Fruit fly (Drosophila melanogaster) whole organism, embryonic: Measurements from ENCODE around the gene spas.

Experiments used
- Antp ChIP-seq: fragments of 200-800 bp; sonication (Bioruptor generic); optimal IDR thresholded peaks from 3 replicates; lab custom pipeline; 2016; ENCODE audit warnings: missing biosample characterization, missing genetic modification characterization
- Atf-2 ChIP-seq: fragments of 200-800 bp; sonication (Bioruptor generic); optimal IDR thresholded peaks from 2 replicates; lab custom pipeline; 2016; ENCODE audit warnings: missing biosample characterization, missing genetic modification characterization
- Atf6 ChIP-seq: fragments of 200-800 bp; sonication (Bioruptor generic); IDR thresholded peaks from 2 replicates; pipeline ENCODE4 v1.3.6; 2022; ENCODE audit warnings: missing biosample characterization, missing genetic modification characterization
- BtbVII ChIP-seq: fragments of 200-800 bp; sonication (Bioruptor generic); optimal IDR thresholded peaks from 3 replicates; lab custom pipeline; 2017; ENCODE audit warnings: missing biosample characterization, mild to moderate bottlenecking, missing genetic modification characterization
- CG10654 ChIP-seq: fragments of 200-800 bp; sonication (Bioruptor generic); optimal IDR thresholded peaks from 2 replicates; lab custom pipeline; 2016; ENCODE audit warnings: missing biosample characterization, missing genetic modification characterization
- CG12071 ChIP-seq: fragments of 200-800 bp; sonication (Bioruptor generic); optimal IDR thresholded peaks from 3 replicates; lab custom pipeline; 2018; ENCODE audit warnings: missing biosample characterization, mild to moderate bottlenecking, missing genetic modification characterization
- CG13296 ChIP-seq: fragments of 200-800 bp; sonication (Bioruptor generic); optimal IDR thresholded peaks from 3 replicates; lab custom pipeline; 2018; ENCODE audit warnings: missing biosample characterization, mild to moderate bottlenecking, missing genetic modification characterization
- CG13894 ChIP-seq: fragments of 200-800 bp; sonication (Bioruptor generic); optimal IDR thresholded peaks from 3 replicates; lab custom pipeline; 2018; ENCODE audit warnings: missing biosample characterization, mild to moderate bottlenecking, missing genetic modification characterization, moderate library complexity
- CG15011 ChIP-seq: fragments of 200-800 bp; sonication (Bioruptor generic); optimal IDR thresholded peaks from 3 replicates; lab custom pipeline; 2018; ENCODE audit warnings: missing biosample characterization, mild to moderate bottlenecking, missing genetic modification characterization
- CG15479 ChIP-seq: fragments of 200-800 bp; sonication (Bioruptor generic); optimal IDR thresholded peaks from 3 replicates; lab custom pipeline; 2019; ENCODE audit warnings: missing biosample characterization, mild to moderate bottlenecking, missing genetic modification characterization, moderate library complexity
- CG15514 ChIP-seq: fragments of 200-800 bp; sonication (Bioruptor generic); optimal IDR thresholded peaks from 3 replicates; lab custom pipeline; 2017; ENCODE audit warnings: missing biosample characterization, missing genetic modification characterization, mild to moderate bottlenecking, moderate library complexity, missing genetic modification reagents
- CG2120 ChIP-seq: fragments of 200-800 bp; sonication (Bioruptor generic); optimal IDR thresholded peaks from 3 replicates; lab custom pipeline; 2016; ENCODE audit warnings: missing biosample characterization, missing genetic modification characterization
- CG2129 ChIP-seq: fragments of 200-800 bp; sonication (Bioruptor generic); IDR thresholded peaks from 2 replicates; pipeline ENCODE4 v1.3.6; 2022; ENCODE audit warnings: missing biosample characterization, missing genetic modification characterization; ENCODE audit not compliant: partially characterized antibody
- CG3281 ChIP-seq: fragments of 200-800 bp; sonication (Bioruptor generic); optimal IDR thresholded peaks from 3 replicates; lab custom pipeline; 2017; ENCODE audit warnings: missing biosample characterization, mild to moderate bottlenecking, missing genetic modification characterization
- CG33213 ChIP-seq: fragments of 200-800 bp; sonication (Bioruptor generic); optimal IDR thresholded peaks from 3 replicates; lab custom pipeline; 2016; ENCODE audit warnings: missing biosample characterization, missing genetic modification characterization
- CG4854 ChIP-seq: fragments of 200-800 bp; sonication (Bioruptor generic); optimal IDR thresholded peaks from 2 replicates; lab custom pipeline; 2016; ENCODE audit warnings: missing biosample characterization, missing genetic modification characterization, inconsistent platforms
- CG5245 ChIP-seq: fragments of 200-800 bp; sonication (Bioruptor generic); optimal IDR thresholded peaks from 3 replicates; lab custom pipeline; 2016; ENCODE audit warnings: missing biosample characterization, missing genetic modification characterization
- CG5953 ChIP-seq: fragments of 200-800 bp; sonication (Bioruptor generic); IDR thresholded peaks from 2 replicates; pipeline ENCODE4 v1.3.6; 2022; ENCODE audit warnings: missing biosample characterization, missing genetic modification characterization
- CG7963 ChIP-seq: fragments of 200-800 bp; sonication (Bioruptor generic); IDR thresholded peaks from 3 replicates; pipeline ENCODE4 v1.3.6; 2022; ENCODE audit warnings: missing biosample characterization, missing genetic modification characterization; ENCODE audit not compliant: partially characterized antibody
- CG8290 ChIP-seq, 3 experiments: fragments of 200-800 bp; sonication (Bioruptor generic); optimal IDR thresholded peaks; 2 replicates each; lab custom pipeline; 2016 to 2019; ENCODE audit warnings: missing biosample characterization in 3 of 3, missing genetic modification characterization in 3 of 3, mild to moderate bottlenecking in 2 of 3, moderate library complexity in 1 of 3
- CG8359 ChIP-seq: fragments of 200-800 bp; sonication (Bioruptor generic); optimal IDR thresholded peaks from 2 replicates; lab custom pipeline; 2017; ENCODE audit warnings: missing biosample characterization, mild to moderate bottlenecking, missing genetic modification characterization, borderline replicate concordance
- CG9797 ChIP-seq: fragments of 200-800 bp; sonication (Bioruptor generic); optimal IDR thresholded peaks from 3 replicates; lab custom pipeline; 2018; ENCODE audit warnings: missing biosample characterization, mild to moderate bottlenecking, missing genetic modification characterization
- CkIIα-i1 ChIP-seq: fragments of 200-800 bp; sonication (Bioruptor generic); IDR thresholded peaks from 2 replicates; pipeline ENCODE4 v1.3.6; 2022; ENCODE audit warnings: missing biosample characterization, missing genetic modification characterization
- D ChIP-seq, 2 experiments: fragments of 200-800 bp in 1 of 2; fragments of >200 bp in 1 of 2; sonication (Bioruptor generic) in 1 of 2; optimal IDR thresholded peaks; 2 replicates in 1 of 2; 3 replicates in 1 of 2; lab custom pipeline; 2017; ENCODE audit warnings: mild to moderate bottlenecking in 1 of 2, missing biosample characterization in 1 of 2, missing genetic modification characterization in 1 of 2, missing genetic modification reagents in 1 of 2
- D19B ChIP-seq: fragments of 200-800 bp; sonication (Bioruptor generic); optimal IDR thresholded peaks from 2 replicates; lab custom pipeline; 2017; ENCODE audit warnings: missing biosample characterization, mild to moderate bottlenecking, missing genetic modification characterization
- Hr78 ChIP-seq, 2 experiments: fragments of 200-800 bp in 1 of 2; fragments of >200 bp in 1 of 2; sonication (Bioruptor generic) in 1 of 2; optimal IDR thresholded peaks; 2 replicates each; lab custom pipeline; 2017 to 2019; ENCODE audit warnings: missing biosample characterization in 2 of 2, missing genetic modification characterization in 2 of 2, mild to moderate bottlenecking in 1 of 2, moderate library complexity in 1 of 2
- Lim3 ChIP-seq: fragments of 200-800 bp; sonication (Bioruptor generic); IDR thresholded peaks from 2 replicates; pipeline ENCODE4 v1.3.6; 2022; ENCODE audit warnings: missing biosample characterization, missing genetic modification characterization
- Nf-YA ChIP-seq: fragments of 200-800 bp; sonication (Bioruptor generic); IDR thresholded peaks from 2 replicates; pipeline ENCODE4 v1.3.6; 2022; ENCODE audit warnings: missing biosample characterization, missing genetic modification characterization
- Ptx1 ChIP-seq: fragments of 200-800 bp; sonication (Bioruptor generic); IDR thresholded peaks from 2 replicates; pipeline ENCODE4 v1.3.6; 2022; ENCODE audit warnings: missing biosample characterization, missing genetic modification characterization
- Sin3A ChIP-seq: fragments of >200 bp; optimal IDR thresholded peaks from 2 replicates; lab custom pipeline; 2018
- Ssrp ChIP-seq: fragments of 200-800 bp; sonication (Bioruptor generic); optimal IDR thresholded peaks from 2 replicates; lab custom pipeline; 2018; ENCODE audit warnings: missing biosample characterization, mild to moderate bottlenecking, missing genetic modification characterization, moderate library complexity
- Taf1 ChIP-seq: fragments of 200-800 bp; sonication (Bioruptor generic); IDR thresholded peaks from 2 replicates; pipeline ENCODE4 v1.3.6; 2022; ENCODE audit warnings: missing biosample characterization, missing genetic modification characterization
- ap ChIP-seq: fragments of 200-800 bp; sonication (Bioruptor generic); IDR thresholded peaks from 2 replicates; pipeline ENCODE4 v1.3.6; 2022; ENCODE audit warnings: missing biosample characterization, missing genetic modification characterization
- bcd ChIP-seq: fragments of 200-800 bp; sonication (Bioruptor generic); optimal IDR thresholded peaks from 2 replicates; lab custom pipeline; 2017; ENCODE audit warnings: missing biosample characterization, mild to moderate bottlenecking, missing genetic modification characterization
- cato ChIP-seq: fragments of 200-800 bp; sonication (Bioruptor generic); optimal IDR thresholded peaks from 2 replicates; lab custom pipeline; 2016; ENCODE audit warnings: missing biosample characterization, missing genetic modification characterization, borderline replicate concordance
- croc ChIP-seq: fragments of 200-800 bp; sonication (Bioruptor generic); conservative IDR thresholded peaks from 3 replicates; pipeline ENCODE4 v1.3.6; 2022; ENCODE audit warnings: missing biosample characterization, missing genetic modification characterization
- dimm ChIP-seq: fragments of 200-800 bp; sonication (Bioruptor generic); IDR thresholded peaks from 2 replicates; pipeline ENCODE4 v1.3.6; 2022; ENCODE audit warnings: missing biosample characterization, missing genetic modification characterization
- gt ChIP-seq: fragments of 200-800 bp; sonication (Bioruptor generic); IDR thresholded peaks from 2 replicates; pipeline ENCODE4 v1.3.6; 2022; ENCODE audit warnings: missing biosample characterization, missing genetic modification characterization
- kni ChIP-seq: fragments of 200-800 bp; sonication (Bioruptor generic); optimal IDR thresholded peaks from 3 replicates; lab custom pipeline; 2017; ENCODE audit warnings: mild to moderate bottlenecking, missing biosample characterization, missing genetic modification reagents, missing genetic modification characterization
- luna ChIP-seq: fragments of 200-800 bp; sonication (Bioruptor generic); optimal IDR thresholded peaks from 2 replicates; lab custom pipeline; 2016; ENCODE audit warnings: missing biosample characterization, missing genetic modification characterization
- otp ChIP-seq: fragments of 200-800 bp; sonication (Bioruptor generic); IDR thresholded peaks from 3 replicates; pipeline ENCODE4, ENCODE4 v1.3.6; 2022; ENCODE audit warnings: missing biosample characterization, missing genetic modification characterization
- pb ChIP-seq: fragments of 200-800 bp; sonication (Bioruptor generic); optimal IDR thresholded peaks from 3 replicates; lab custom pipeline; 2016; ENCODE audit warnings: missing biosample characterization, missing genetic modification characterization
- run ChIP-seq: fragments of 200-800 bp; sonication (Bioruptor generic); optimal IDR thresholded peaks from 3 replicates; lab custom pipeline; 2018; ENCODE audit warnings: missing biosample characterization, mild to moderate bottlenecking, missing genetic modification characterization
- salm ChIP-seq: fragments of 200-800 bp; sonication (Bioruptor generic); optimal IDR thresholded peaks from 2 replicates; lab custom pipeline; 2018; ENCODE audit warnings: missing biosample characterization, mild to moderate bottlenecking, missing genetic modification characterization
- sc ChIP-seq, 3 experiments: fragments of >200 bp in 2 of 3; fragments of 200-800 bp in 1 of 3; sonication (Bioruptor generic) in 1 of 3; optimal IDR thresholded peaks; 2 replicates in 2 of 3; 3 replicates in 1 of 3; lab custom pipeline; 2017; ENCODE audit warnings: mild to moderate bottlenecking in 1 of 3, missing biosample characterization in 1 of 3, missing genetic modification characterization in 1 of 3, missing genetic modification reagents in 1 of 3
- seq ChIP-seq: fragments of 200-800 bp; sonication (Bioruptor generic); IDR thresholded peaks from 2 replicates; pipeline ENCODE4 v1.3.6; 2022; ENCODE audit warnings: missing biosample characterization, missing genetic modification characterization
- sr ChIP-seq: fragments of 200-800 bp; sonication (Bioruptor generic); IDR thresholded peaks from 3 replicates; pipeline ENCODE4 v1.3.6; 2022; ENCODE audit warnings: missing biosample characterization, missing genetic modification characterization
- sug ChIP-seq: fragments of 200-800 bp; optimal IDR thresholded peaks from 2 replicates; lab custom pipeline; 2019; ENCODE audit warnings: missing biosample characterization, mild to moderate bottlenecking, missing genetic modification characterization, moderate library complexity
- tna ChIP-seq: fragments of 200-800 bp; sonication (Bioruptor generic); IDR thresholded peaks from 2 replicates; pipeline ENCODE4 v1.3.6; 2022; ENCODE audit warnings: missing biosample characterization, missing genetic modification characterization; ENCODE audit not compliant: partially characterized antibody

The spas gene

dm6 chr3R:24031825-24032523 is 6.0 kb upstream of the spas start, which contains the start of the genes KrT95D and Mettl3 (continued):
- TF ChIP-seq CG4854 (no peak), CG2129 (GFP tag; lab: Robert Waterston, UW) (no peak), tna (GFP tag; lab: Robert Waterston, UW) (no peak), CG15011 (GFP tag; lab: Kevin White, UChicago) (no peak), CG33213 (GFP tag; lab: Kevin White, UChicago) (peak; percentile 42), CG10654 (no peak), CG13296 (no peak), CG7963 (GFP tag; lab: Robert Waterston, UW) (no peak), cato (GFP tag; lab: Kevin White, UChicago) (no peak), sr (GFP tag; lab: Robert Waterston, UW) (no peak; the same call in 2 of the 3 replicates), D (optimal IDR thresholded peaks at IDR 0.05; lab: Kevin White, UChicago) (no peak), D (GFP tag; optimal IDR thresholded peaks at IDR 0.05; lab: Kevin White, UChicago) (peak; percentile 35), Antp (GFP tag; lab: Kevin White, UChicago) (no peak), bcd (peak; percentile 2), CG13894 (tag; lab: Kevin White, UChicago) (no peak), CG2120 (GFP tag; lab: Kevin White, UChicago) (peak; percentile 30), Taf1 (GFP tag; lab: Robert Waterston, UW) (no peak), CG12071 (GFP tag; lab: Kevin White, UChicago) (no peak), pb (GFP tag; lab: Kevin White, UChicago) (no peak), Ssrp (tag; lab: Kevin White, UChicago) (no peak), CG9797 (GFP tag; lab: Kevin White, UChicago) (peak; percentile 96), salm (tag; lab: Kevin White, UChicago) (no peak), dimm (GFP tag; lab: Robert Waterston, UW) (no peak), Ptx1 (GFP tag; lab: Robert Waterston, UW) (no peak), CG5245 (GFP tag; lab: Kevin White, UChicago) (no peak), luna (GFP tag; lab: Kevin White, UChicago) (no peak), CG8359 (GFP tag; lab: Kevin White, UChicago) (no peak), CG8290 (GFP tag; optimal IDR thresholded peaks at IDR 0.05; lab: Kevin White, UChicago) (no peak), CG8290 (tag; optimal IDR thresholded peaks at IDR 0.05; lab: Kevin White, UChicago) (no peak), Atf-2 (GFP tag; lab: Kevin White, UChicago) (no peak), otp (GFP tag; lab: Robert Waterston, UW) (no peak), BtbVII (GFP tag; lab: Kevin White, UChicago) (no peak), sug (peak; percentile 22), CG15479 (GFP tag; lab: Kevin White, UChicago) (no peak), Nf-YA (GFP tag; lab: Robert Waterston, UW) (no peak), ap (GFP tag; lab: Robert Waterston, UW) (no peak), run (tag; lab: Kevin White, UChicago) (no peak), Lim3 (GFP tag; lab: Robert Waterston, UW) (no peak), Sin3A (peak; percentile 81), seq (GFP tag; lab: Robert Waterston, UW) (no peak), CkIIα-i1 (GFP tag; lab: Robert Waterston, UW) (no peak), Atf6 (GFP tag; lab: Robert Waterston, UW) (no peak), CG5953 (GFP tag; lab: Robert Waterston, UW) (no peak), gt (GFP tag; lab: Robert Waterston, UW) (no peak), croc (GFP tag; lab: Robert Waterston, UW) (no peak), CG15514 (GFP tag; lab: Kevin White, UChicago) (peak; percentile 59), CG3281 (GFP tag; lab: Kevin White, UChicago) (no peak), D19B (GFP tag; lab: Kevin White, UChicago) (no peak), Hr78 (GFP tag; optimal IDR thresholded peaks at IDR 0.05; lab: Kevin White, UChicago) (no peak), kni (GFP tag; lab: Kevin White, UChicago) (peak; percentile 11), sc (optimal IDR thresholded peaks at IDR 0.05; lab: Kevin White, UChicago) (no peak), sc (GFP tag; optimal IDR thresholded peaks at IDR 0.05; lab: Kevin White, UChicago) (no peak)
